Fruit fly (Drosophila melanogaster): ENCODE results near the gene CG7692.

- no peak for TF ChIP-seq psq (optimal IDR thresholded peaks at IDR 0.05)
- no peak for TF ChIP-seq Myc (optimal IDR thresholded peaks at IDR 0.05)
- no peak for TF ChIP-seq insv (optimal IDR thresholded peaks at IDR 0.05)
- no peak for TF ChIP-seq h (optimal IDR thresholded peaks at IDR 0.05)
- TF ChIP-seq Sin3A (optimal IDR thresholded peaks at IDR 0.05), result no peak
- no peak for TF ChIP-seq ttk (optimal IDR thresholded peaks at IDR 0.05)
Measured at dm6 chr3L:17361925-17362324, 10.3 kb downstream of the CG7692 start.

Data from Kc167 (cell line).